Worm (Caenorhabditis elegans): ENCODE data around the gene rep-1.

DNA sequence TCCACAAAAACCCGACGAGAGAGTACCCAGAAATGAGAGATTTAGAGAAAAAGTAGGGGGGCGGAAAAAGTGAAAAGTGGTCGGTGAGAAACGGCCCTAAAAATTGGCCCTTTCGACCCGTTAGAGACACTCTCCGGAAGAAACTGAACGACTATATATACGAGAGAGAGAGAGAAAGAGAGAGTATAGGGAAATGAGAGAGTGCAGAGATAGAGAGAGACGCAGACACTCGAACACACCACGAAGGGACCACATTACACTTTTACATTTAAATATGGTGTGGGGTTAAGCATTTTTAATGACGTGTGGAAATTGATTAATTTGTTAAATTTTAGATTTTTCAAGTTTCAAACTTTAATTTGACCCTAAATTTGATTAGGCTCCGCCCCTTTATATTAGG is 21.6 kb downstream of the rep-1 start:
- TF ChIP-seq ama-1 (optimal IDR thresholded peaks at IDR 0.05), result no peak
- TF ChIP-seq ceh-34 (tag; optimal IDR thresholded peaks at IDR 0.05), result peak; percentile 23
- no peak for TF ChIP-seq ceh-9 (tag; optimal IDR thresholded peaks at IDR 0.05)
- TF ChIP-seq nhr-11 (tag; optimal IDR thresholded peaks at IDR 0.05), result no peak
- TF ChIP-seq F13H6.1 (tag; optimal IDR thresholded peaks at IDR 0.05), result no peak
- no peak for TF ChIP-seq gmeb-2 (tag; optimal IDR thresholded peaks at IDR 0.05)
- no peak for TF ChIP-seq pqm-1 (tag; optimal IDR thresholded peaks at IDR 0.05)
- no peak for TF ChIP-seq ets-4 (tag; optimal IDR thresholded peaks at IDR 0.05)
- no peak for TF ChIP-seq ceh-45 (GFP tag; IDR thresholded peaks at IDR 0.05)

Data from whole organism, late embryonic.